Worm (Caenorhabditis elegans): ENCODE measurements around the gene dsb-1.

Gene dsb-1

ce11 chrIV:12391003-12391637 lies 17.6 kb upstream of the dsb-1 start, which contains the start of the genes rps-23 and dpm-3:
rps-23 (minus strand) TSS chrIV:12391053.
dpm-3 (plus strand) TSS chrIV:12391587.
- TF ChIP-seq nhr-237 (tag; optimal IDR thresholded peaks at IDR 0.05) (no peak), snpc-4 (tag; optimal IDR thresholded peaks at IDR 0.05) (peak; percentile 45), zfp-2 (tag; optimal IDR thresholded peaks at IDR 0.05) (peak; percentile 89), daf-8 (GFP tag; IDR thresholded peaks at IDR 0.05) (no peak), rbr-2 (tag; optimal IDR thresholded peaks at IDR 0.05) (peak; percentile 90), Y48G9A.11 (GFP tag; IDR thresholded peaks at IDR 0.05) (peak; percentile 88), Y75B8A.6 (GFP tag; IDR thresholded peaks at IDR 0.05) (0 out of 2 replicates have a peak, but pooled peaks have one; percentile 23), ceh-82 (tag; optimal IDR thresholded peaks at IDR 0.05) (no peak), unc-62 (GFP tag; optimal IDR thresholded peaks at IDR 0.05 in 1 of 2) (peak in 1 of 2 experiments; percentile 87), unc-62 (tag; optimal IDR thresholded peaks at IDR 0.05) (no peak), egl-27 (tag; optimal IDR thresholded peaks at IDR 0.05) (no peak), madf-9 (GFP tag; conservative IDR thresholded peaks at IDR 0.05) (peak; percentile 91), aly-2 (tag; optimal IDR thresholded peaks at IDR 0.05) (no peak), mxl-3 (GFP tag; optimal IDR thresholded peaks at IDR 0.05) (peak; percentile 87), F49E8.2 (tag; optimal IDR thresholded peaks at IDR 0.05; ENCODE audit: borderline replicate concordance) (peak; percentile 83), F26F4.8 (GFP tag; conservative IDR thresholded peaks at IDR 0.05) (no peak), aha-1 (tag) (peak; percentile 97), zip-2 (tag; optimal IDR thresholded peaks at IDR 0.05) (peak; percentile 62), pha-4 (GFP tag; IDR thresholded peaks at IDR 0.05) (peak; percentile 84), pha-4 (tag; optimal IDR thresholded peaks at IDR 0.05) (peak; percentile 93), mxl-2 (GFP tag; conservative IDR thresholded peaks at IDR 0.05) (0 out of 2 replicates have a peak, but pooled peaks have one; percentile 58), lin-29 (GFP tag; IDR thresholded peaks at IDR 0.05) (peak; percentile 80), nhr-102 (tag; optimal IDR thresholded peaks at IDR 0.05) (peak; percentile 88), Y5F2A.4 (GFP tag; optimal IDR thresholded peaks at IDR 0.05) (no peak), T20F7.1 (GFP tag; optimal IDR thresholded peaks at IDR 0.05) (peak; percentile 90), ceh-28 (tag; optimal IDR thresholded peaks at IDR 0.05) (no peak), hlh-30 (tag; optimal IDR thresholded peaks at IDR 0.05; ENCODE audit: insufficient read depth) (peak; percentile 93), cey-2 (tag; optimal IDR thresholded peaks at IDR 0.05; ENCODE audit: borderline replicate concordance, insufficient read depth) (no peak), Y105C5A.15 (GFP tag; IDR thresholded peaks at IDR 0.05) (peak; percentile 39; the same call in 1 of the 2 replicates), T26A8.4 (GFP tag; IDR thresholded peaks at IDR 0.05) (peak; percentile 92), F44E2.7 (GFP tag; IDR thresholded peaks at IDR 0.05) (no peak; the same call in 1 of the 2 replicates), daf-19 (GFP tag; conservative IDR thresholded peaks at IDR 0.05) (peak; percentile 43; the same call in 1 of the 2 replicates), php-3 (GFP tag; IDR thresholded peaks at IDR 0.05) (peak; percentile 85), nhr-25 (tag; optimal IDR thresholded peaks at IDR 0.05; ENCODE audit: borderline replicate concordance, insufficient read depth) (peak; percentile 89), duxl-1 (tag; optimal IDR thresholded peaks at IDR 0.05; ENCODE audit: poor library complexity) (peak; percentile 91), lin-1 (GFP tag; IDR thresholded peaks at IDR 0.05) (peak; percentile 85), nhr-10 (tag; optimal IDR thresholded peaks at IDR 0.05) (no peak), hmg-1.1 (GFP tag; IDR thresholded peaks at IDR 0.05) (peak; percentile 88), ctbp-1 (GFP tag; IDR thresholded peaks at IDR 0.05) (peak; percentile 58; the same call in 1 of the 2 replicates), nhr-41 (GFP tag; IDR thresholded peaks at IDR 0.05) (no peak), gei-8 (GFP tag; optimal IDR thresholded peaks at IDR 0.05) (no peak), tra-1 (GFP tag; IDR thresholded peaks at IDR 0.05) (peak; percentile 78; the same call in 1 of the 2 replicates), lir-3 (tag; optimal IDR thresholded peaks at IDR 0.05) (no peak), madf-5 (GFP tag; IDR thresholded peaks at IDR 0.05) (peak; percentile 71 to 95; a peak in 2 of 4 replicates), snpc-1.2 (GFP tag; IDR thresholded peaks at IDR 0.05) (peak; percentile 90), ceh-44 (GFP tag; IDR thresholded peaks at IDR 0.05) (peak; percentile 90), nhr-11 (tag; optimal IDR thresholded peaks at IDR 0.05) (peak; percentile 93), zfp-3 (GFP tag; conservative IDR thresholded peaks at IDR 0.05) (peak; percentile 83), unc-39 (tag; optimal IDR thresholded peaks at IDR 0.05) (no peak), ztf-11 (tag; optimal IDR thresholded peaks at IDR 0.05) (no peak)
